Worm (Caenorhabditis elegans): ENCODE results near the gene W09D6.5.
A peak's percentile ranks its signal among the peaks of the same experiment; 100 is the strongest.

Gene W09D6.5

DNA sequence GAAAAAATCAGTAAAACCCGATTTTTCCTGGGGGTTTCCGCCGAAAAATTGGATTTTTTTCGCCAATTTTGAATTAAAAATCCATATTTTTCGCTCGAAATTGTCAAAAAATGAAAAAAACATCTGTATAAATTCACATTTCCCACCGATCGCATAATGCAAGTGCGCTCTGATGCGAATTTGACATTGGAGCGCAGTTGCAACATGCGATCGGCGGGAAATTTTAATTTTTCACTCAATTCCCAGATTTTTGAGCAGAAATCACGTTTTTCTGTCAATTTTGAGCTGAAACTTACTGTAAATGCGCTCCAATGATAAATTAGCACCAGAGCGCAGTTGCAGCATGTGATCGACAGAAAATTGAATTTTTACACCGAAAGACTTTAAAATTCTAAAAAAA, 23.7 kb upstream of the W09D6.5 start:
- TF ChIP-seq nhr-25 (tag; optimal IDR thresholded peaks at IDR 0.05; ENCODE audit: borderline replicate concordance, insufficient read depth): no peak
- peak; percentile 3 for TF ChIP-seq F49E8.2 (tag; optimal IDR thresholded peaks at IDR 0.05; ENCODE audit: borderline replicate concordance)
- TF ChIP-seq lin-38 (GFP tag; IDR thresholded peaks at IDR 0.05): peak; percentile 78
- no peak for TF ChIP-seq R02D3.7 (tag; optimal IDR thresholded peaks at IDR 0.05)

DNA sequence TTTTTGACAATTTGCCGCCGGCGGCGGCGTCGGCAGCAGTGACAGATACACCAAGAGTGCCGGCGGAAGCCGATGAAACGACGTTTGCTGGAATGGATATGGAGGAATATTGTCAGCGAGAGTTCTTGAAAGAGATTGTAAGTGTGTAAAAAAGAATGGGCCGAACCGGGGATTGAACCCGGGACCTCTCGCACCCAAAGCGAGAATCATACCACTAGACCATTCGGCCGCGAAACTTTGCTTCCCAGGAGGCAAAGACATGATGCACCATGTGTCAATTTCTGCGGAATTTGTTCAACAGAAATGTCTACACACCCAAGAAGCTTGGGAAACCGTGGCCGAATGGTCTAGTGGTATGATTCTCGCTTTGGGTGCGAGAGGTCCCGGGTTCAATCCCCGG, 21.6 kb upstream of the W09D6.5 start:
- TF ChIP-seq tag-97 (GFP tag; IDR thresholded peaks at IDR 0.05) (no peak), ztf-7 (tag; optimal IDR thresholded peaks at IDR 0.05) (peak; percentile 57), hif-1 (tag; optimal IDR thresholded peaks at IDR 0.05) (peak; percentile 23 to 31), T26A8.4 (GFP tag; IDR thresholded peaks at IDR 0.05) (peak; percentile 95), lsy-2 (tag; optimal IDR thresholded peaks at IDR 0.05) (peak; percentile 42 to 87), unc-130 (GFP tag; optimal IDR thresholded peaks at IDR 0.05) (peak; percentile 50), nhr-48 (tag; optimal IDR thresholded peaks at IDR 0.05) (peak; percentile 61), nhr-111 (GFP tag; optimal IDR thresholded peaks at IDR 0.05) (no peak), lin-38 (GFP tag; IDR thresholded peaks at IDR 0.05) (peak; percentile 91), zip-11 (GFP tag; IDR thresholded peaks at IDR 0.05) (peak; percentile 10; the same call in 1 of the 2 replicates), madf-5 (GFP tag; IDR thresholded peaks at IDR 0.05) (peak; percentile 69 to 91; a peak in 3 of 4 replicates), F10B5.3 (tag; optimal IDR thresholded peaks at IDR 0.05) (peak; percentile 40), ctbp-1 (GFP tag; IDR thresholded peaks at IDR 0.05) (peak; percentile 92), hlh-11 (tag; optimal IDR thresholded peaks at IDR 0.05) (peak; percentile 67), ceh-28 (tag; optimal IDR thresholded peaks at IDR 0.05) (no peak), R02D3.7 (tag; optimal IDR thresholded peaks at IDR 0.05) (no peak), mdt-29 (GFP tag; IDR thresholded peaks at IDR 0.05) (peak; percentile 82), saeg-2 (GFP tag; IDR thresholded peaks at IDR 0.05) (peak; percentile 71; the same call in 1 of the 2 replicates), F44E2.7 (GFP tag; IDR thresholded peaks at IDR 0.05) (no peak; the same call in 1 of the 2 replicates), fkh-10 (GFP tag; optimal IDR thresholded peaks at IDR 0.05) (peak; percentile 74), rbr-2 (tag; optimal IDR thresholded peaks at IDR 0.05) (peak; percentile 85), Y75B8A.6 (GFP tag; IDR thresholded peaks at IDR 0.05) (peak; percentile 93; the same call in 1 of the 2 replicates), zip-2 (tag; optimal IDR thresholded peaks at IDR 0.05) (peak; percentile 80), F49E8.2 (tag; optimal IDR thresholded peaks at IDR 0.05; ENCODE audit: borderline replicate concordance) (peak; percentile 60), ceh-82 (tag; optimal IDR thresholded peaks at IDR 0.05) (no peak), nhr-11 (tag; optimal IDR thresholded peaks at IDR 0.05) (peak; percentile 21), dpl-1 (GFP tag; optimal IDR thresholded peaks at IDR 0.05) (peak; percentile 72), spr-1 (tag; optimal IDR thresholded peaks at IDR 0.05) (peak; percentile 62), aly-2 (tag; optimal IDR thresholded peaks at IDR 0.05) (no peak), aha-1 (tag) (peak; percentile 98), fos-1 (tag; optimal IDR thresholded peaks at IDR 0.05) (no peak), Y105C5A.15 (GFP tag; IDR thresholded peaks at IDR 0.05) (peak; percentile 88; the same call in 1 of the 2 replicates), nhr-76 (tag; optimal IDR thresholded peaks at IDR 0.05) (no peak), ceh-44 (GFP tag; IDR thresholded peaks at IDR 0.05) (peak; percentile 71; the same call in 1 of the 2 replicates), nhr-10 (tag; optimal IDR thresholded peaks at IDR 0.05) (no peak), ceh-32 (tag; optimal IDR thresholded peaks at IDR 0.05; ENCODE audit: poor library complexity) (no peak), duxl-1 (tag; optimal IDR thresholded peaks at IDR 0.05; ENCODE audit: poor library complexity) (peak; percentile 79), arid-1 (GFP tag; conservative IDR thresholded peaks at IDR 0.05) (peak; percentile 94), nhr-25 (tag; optimal IDR thresholded peaks at IDR 0.05; ENCODE audit: borderline replicate concordance, insufficient read depth) (peak; percentile 63), mdl-1 (tag; optimal IDR thresholded peaks at IDR 0.05) (peak in 1 of 2 experiments; percentile 3), ama-1 (optimal IDR thresholded peaks at IDR 0.05) (peak; percentile 56), set-16 (GFP tag; IDR thresholded peaks at IDR 0.05) (peak; percentile 64), dve-1 (tag; optimal IDR thresholded peaks at IDR 0.05; ENCODE audit: insufficient read depth) (peak; percentile 79), jun-1 (tag; optimal IDR thresholded peaks at IDR 0.05) (no peak), lin-39 (tag; optimal IDR thresholded peaks at IDR 0.05) (no peak), Y48G9A.11 (GFP tag; IDR thresholded peaks at IDR 0.05) (no peak; the same call in 1 of the 2 replicates), nhr-237 (tag; optimal IDR thresholded peaks at IDR 0.05) (no peak), ceh-20 (GFP tag; IDR thresholded peaks at IDR 0.05) (peak; percentile 93)

All from whole organism, L4 larva.